Worm (Caenorhabditis elegans): ENCODE data around the gene bgnt-1.2.

DNA sequence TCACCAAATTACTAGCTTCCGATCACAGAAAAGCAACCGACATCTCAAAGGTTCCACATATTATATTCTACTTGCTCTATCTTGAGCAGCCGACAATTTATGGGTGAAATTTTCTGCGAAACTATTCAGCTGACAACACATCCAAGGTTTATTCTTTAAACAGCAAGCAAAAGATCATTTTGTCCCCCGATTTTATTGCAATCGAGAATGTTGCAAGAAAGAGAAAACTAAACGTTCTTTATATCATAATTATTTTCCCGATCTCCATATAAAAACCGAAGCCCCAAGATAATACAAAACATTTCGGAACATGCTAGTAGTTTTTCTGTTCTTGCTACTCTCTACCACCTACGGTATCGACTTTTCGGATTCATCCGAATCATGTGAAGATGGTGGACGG is 22.7 kb downstream of the bgnt-1.2 start, which contains the start of gene clec-207:
- no peak for TF ChIP-seq nhr-28 (tag; optimal IDR thresholded peaks at IDR 0.05)
- TF ChIP-seq snu-23 (GFP tag; optimal IDR thresholded peaks at IDR 0.05): no peak
- no peak for TF ChIP-seq ama-1 (optimal IDR thresholded peaks at IDR 0.05)
- TF ChIP-seq rnt-1 (tag; optimal IDR thresholded peaks at IDR 0.05): no peak
- TF ChIP-seq nhr-76 (tag; optimal IDR thresholded peaks at IDR 0.05): no peak
- TF ChIP-seq isw-1 (GFP tag; IDR thresholded peaks at IDR 0.05): no peak
